Fruit fly (Drosophila melanogaster) whole organism, embryonic: ENCODE measurements around the gene CG15373.

Source experiments
- Atf3 ChIP-seq: fragments of 200-800 bp; sonication (Bioruptor generic); optimal IDR thresholded peaks from 3 replicates; lab custom pipeline; 2016; ENCODE audit warnings: missing biosample characterization, missing genetic modification characterization
- B-H1 ChIP-seq: fragments of 200-800 bp; sonication (Bioruptor generic); IDR thresholded peaks from 3 replicates; pipeline ENCODE4 v1.3.6; 2022; ENCODE audit warnings: missing biosample characterization, missing genetic modification characterization
- CG11456 ChIP-seq: fragments of 200-800 bp; sonication (Bioruptor generic); IDR thresholded peaks from 3 replicates; pipeline ENCODE4 v1.3.6; 2022; ENCODE audit warnings: missing biosample characterization, missing genetic modification characterization
- CG11696 ChIP-seq: fragments of 200-800 bp; sonication (Bioruptor generic); IDR thresholded peaks from 2 replicates; pipeline ENCODE4 v1.3.6; 2022; ENCODE audit warnings: missing biosample characterization, missing genetic modification characterization
- CG12104 ChIP-seq: fragments of 200-800 bp; sonication (Bioruptor generic); optimal IDR thresholded peaks from 3 replicates; lab custom pipeline; 2016; ENCODE audit warnings: missing biosample characterization, missing genetic modification characterization
- CG12942 ChIP-seq: fragments of 200-800 bp; sonication (Bioruptor generic); optimal IDR thresholded peaks from 3 replicates; lab custom pipeline; 2016; ENCODE audit warnings: missing biosample characterization, missing genetic modification characterization
- CG13424 ChIP-seq: fragments of 200-800 bp; sonication (Bioruptor generic); optimal IDR thresholded peaks from 2 replicates; lab custom pipeline; 2019; ENCODE audit warnings: missing biosample characterization, mild to moderate bottlenecking, missing genetic modification characterization, moderate library complexity
- CG14860 ChIP-seq: fragments of 200-800 bp; sonication (Bioruptor generic); IDR thresholded peaks from 3 replicates; pipeline ENCODE4 v1.3.6; 2022; ENCODE audit warnings: missing biosample characterization, missing genetic modification characterization; ENCODE audit not compliant: partially characterized antibody
- CG15601 ChIP-seq: fragments of 200-800 bp; sonication (Bioruptor generic); optimal IDR thresholded peaks from 3 replicates; lab custom pipeline; 2019; ENCODE audit warnings: missing biosample characterization, mild to moderate bottlenecking, missing genetic modification characterization, moderate library complexity
- CG17361 ChIP-seq: fragments of 200-800 bp; sonication (Bioruptor generic); IDR thresholded peaks from 3 replicates; pipeline ENCODE4 v1.3.6; 2022; ENCODE audit warnings: missing biosample characterization, missing genetic modification characterization
- CG2129 ChIP-seq: fragments of 200-800 bp; sonication (Bioruptor generic); IDR thresholded peaks from 2 replicates; pipeline ENCODE4 v1.3.6; 2022; ENCODE audit warnings: missing biosample characterization, missing genetic modification characterization; ENCODE audit not compliant: partially characterized antibody
- CG31441 ChIP-seq: fragments of 200-800 bp; sonication (Bioruptor generic); IDR thresholded peaks from 2 replicates; pipeline ENCODE4 v1.3.6; 2022; ENCODE audit warnings: missing biosample characterization, missing genetic modification characterization
- CG42726 ChIP-seq: fragments of 200-800 bp; sonication (Bioruptor generic); IDR thresholded peaks from 2 replicates; pipeline ENCODE4 v1.3.6; 2022; ENCODE audit warnings: missing biosample characterization, missing genetic modification characterization; ENCODE audit not compliant: partially characterized antibody
- CG43689 ChIP-seq: fragments of 200-800 bp; sonication (Bioruptor generic); IDR thresholded peaks from 2 replicates; pipeline ENCODE4 v1.3.6; 2022; ENCODE audit warnings: missing biosample characterization, missing genetic modification characterization
- CG5245 ChIP-seq: fragments of 200-800 bp; sonication (Bioruptor generic); optimal IDR thresholded peaks from 3 replicates; lab custom pipeline; 2016; ENCODE audit warnings: missing biosample characterization, missing genetic modification characterization
- CG6175 ChIP-seq: fragments of 200-800 bp; sonication (Bioruptor generic); IDR thresholded peaks from 3 replicates; pipeline ENCODE4 v1.3.6; 2022; ENCODE audit warnings: missing biosample characterization, missing genetic modification characterization
- CG7556 ChIP-seq: fragments of 200-800 bp; sonication (Bioruptor generic); optimal IDR thresholded peaks from 2 replicates; lab custom pipeline; 2017; ENCODE audit warnings: missing biosample characterization, mild to moderate bottlenecking, missing genetic modification characterization
- CG7963 ChIP-seq: fragments of 200-800 bp; sonication (Bioruptor generic); IDR thresholded peaks from 3 replicates; pipeline ENCODE4 v1.3.6; 2022; ENCODE audit warnings: missing biosample characterization, missing genetic modification characterization; ENCODE audit not compliant: partially characterized antibody
- CG9797 ChIP-seq: fragments of 200-800 bp; sonication (Bioruptor generic); optimal IDR thresholded peaks from 3 replicates; lab custom pipeline; 2018; ENCODE audit warnings: missing biosample characterization, mild to moderate bottlenecking, missing genetic modification characterization
- CTCF ChIP-seq: fragments of 200-800 bp; sonication (Bioruptor generic); optimal IDR thresholded peaks from 2 replicates; lab custom pipeline; 2017; ENCODE audit warnings: missing biosample characterization, mild to moderate bottlenecking, missing genetic modification characterization, moderate library complexity
- Dbx ChIP-seq: fragments of 200-800 bp; sonication (Bioruptor generic); IDR thresholded peaks from 3 replicates; pipeline ENCODE4 v1.3.6; 2022; ENCODE audit warnings: missing biosample characterization, missing genetic modification characterization
- Ets65A ChIP-seq: fragments of 200-800 bp; sonication (Bioruptor generic); peaks from one replicate; lab custom pipeline; 2016; ENCODE audit warnings: missing biosample characterization, missing genetic modification characterization
- HLH4C ChIP-seq: fragments of 200-800 bp; sonication (Bioruptor generic); IDR thresholded peaks from 3 replicates; pipeline ENCODE4 v1.3.6; 2022; ENCODE audit warnings: missing biosample characterization, missing genetic modification characterization; ENCODE audit not compliant: partially characterized antibody
- MTF-1 ChIP-seq: fragments of 200-800 bp; sonication (Bioruptor generic); optimal IDR thresholded peaks from 2 replicates; lab custom pipeline; 2018; ENCODE audit warnings: missing biosample characterization, mild to moderate bottlenecking, missing genetic modification characterization, borderline replicate concordance
- Med ChIP-seq: fragments of 200-800 bp; sonication (Bioruptor generic); peaks from one replicate; lab custom pipeline; 2016; ENCODE audit warnings: missing biosample characterization, missing genetic modification characterization, mild to moderate bottlenecking, inconsistent platforms, moderate library complexity
- Opbp ChIP-seq: fragments of 200-800 bp; sonication (Bioruptor generic); IDR thresholded peaks from 3 replicates; pipeline ENCODE4 v1.3.6; 2022; ENCODE audit warnings: missing biosample characterization, missing genetic modification characterization; ENCODE audit not compliant: partially characterized antibody
- Spps ChIP-seq: fragments of 200-800 bp; sonication (Bioruptor generic); optimal IDR thresholded peaks from 2 replicates; lab custom pipeline; 2018; ENCODE audit warnings: missing biosample characterization, mild to moderate bottlenecking, missing genetic modification characterization
- Tbp ChIP-seq: fragments of >200 bp; optimal IDR thresholded peaks from 2 replicates; lab custom pipeline; 2018; ENCODE audit warnings: missing biosample characterization, missing genetic modification characterization
- Xrp1 ChIP-seq: fragments of 200-800 bp; sonication (Bioruptor generic); IDR thresholded peaks from 2 replicates; pipeline ENCODE4 v1.3.6; 2022; ENCODE audit warnings: missing biosample characterization, missing genetic modification characterization
- ato ChIP-seq: fragments of 200-800 bp; sonication (Bioruptor generic); IDR thresholded peaks from 2 replicates; pipeline ENCODE4 v1.3.6; 2022; ENCODE audit warnings: missing biosample characterization, missing genetic modification characterization; ENCODE audit not compliant: partially characterized antibody
- bbx ChIP-seq: fragments of 200-800 bp; sonication (Bioruptor generic); IDR thresholded peaks from 2 replicates; pipeline ENCODE4 v1.3.6; 2022; ENCODE audit warnings: missing biosample characterization, missing genetic modification characterization; ENCODE audit not compliant: partially characterized antibody
- bigmax ChIP-seq: fragments of 200-800 bp; sonication (Bioruptor generic); optimal IDR thresholded peaks from 2 replicates; lab custom pipeline; 2018; ENCODE audit warnings: missing biosample characterization, mild to moderate bottlenecking, missing genetic modification characterization
- bsh ChIP-seq, 2 experiments: fragments of 200-800 bp; sonication (Bioruptor generic); optimal IDR thresholded peaks; 2 replicates each; lab custom pipeline; 2017 to 2018; ENCODE audit warnings: mild to moderate bottlenecking in 2 of 2, missing biosample characterization in 2 of 2, missing genetic modification characterization in 2 of 2, moderate library complexity in 1 of 2
- caup ChIP-seq: fragments of 200-800 bp; sonication (Bioruptor generic); optimal IDR thresholded peaks from 3 replicates; lab custom pipeline; 2017; ENCODE audit warnings: missing biosample characterization, mild to moderate bottlenecking, missing genetic modification characterization, moderate library complexity; ENCODE audit not compliant: severe bottlenecking
- cg ChIP-seq: fragments of 200-800 bp; sonication (Bioruptor generic); optimal IDR thresholded peaks from 3 replicates; lab custom pipeline; 2019; ENCODE audit warnings: missing biosample characterization, mild to moderate bottlenecking, missing genetic modification characterization, moderate library complexity
- chif ChIP-seq, 2 experiments: fragments of 200-800 bp; sonication (Bioruptor generic); optimal IDR thresholded peaks; 3 replicates each; lab custom pipeline; 2016; ENCODE audit warnings: missing biosample characterization in 2 of 2, missing genetic modification characterization in 2 of 2
- crol ChIP-seq: fragments of 200-800 bp; sonication (Bioruptor generic); IDR thresholded peaks from 2 replicates; pipeline ENCODE4 v1.3.6; 2022; ENCODE audit warnings: missing biosample characterization, missing genetic modification characterization
- fd102C ChIP-seq: fragments of 200-800 bp; sonication (Bioruptor generic); optimal IDR thresholded peaks from 2 replicates; lab custom pipeline; 2018; ENCODE audit warnings: missing biosample characterization, mild to moderate bottlenecking, missing genetic modification characterization, moderate library complexity
- hbn ChIP-seq: fragments of 200-800 bp; sonication (Bioruptor generic); IDR thresholded peaks from 2 replicates; pipeline ENCODE4 v1.3.6; 2022; ENCODE audit warnings: missing biosample characterization, missing genetic modification characterization; ENCODE audit not compliant: partially characterized antibody
- inv ChIP-seq: fragments of 200-800 bp; sonication (Bioruptor generic); IDR thresholded peaks from 2 replicates; pipeline ENCODE4 v1.3.6; 2022; ENCODE audit warnings: missing biosample characterization, missing genetic modification characterization; ENCODE audit not compliant: partially characterized antibody
- jumu ChIP-seq: fragments of 200-800 bp; sonication (Bioruptor generic); optimal IDR thresholded peaks from 3 replicates; lab custom pipeline; 2016; ENCODE audit warnings: missing biosample characterization, missing genetic modification characterization
- nerfin-2 ChIP-seq: fragments of 200-800 bp; sonication (Bioruptor generic); IDR thresholded peaks from 2 replicates; pipeline ENCODE4 v1.3.6; 2022; ENCODE audit warnings: missing biosample characterization, missing genetic modification characterization; ENCODE audit not compliant: partially characterized antibody
- odd ChIP-seq: fragments of 200-800 bp; sonication (Bioruptor generic); optimal IDR thresholded peaks from 2 replicates; lab custom pipeline; 2017; ENCODE audit warnings: missing biosample characterization, mild to moderate bottlenecking, missing genetic modification characterization
- pita ChIP-seq: fragments of 200-800 bp; sonication (Bioruptor generic); optimal IDR thresholded peaks from 2 replicates; lab custom pipeline; 2017; ENCODE audit warnings: missing biosample characterization, mild to moderate bottlenecking, missing genetic modification characterization
- salm ChIP-seq: fragments of 200-800 bp; sonication (Bioruptor generic); optimal IDR thresholded peaks from 2 replicates; lab custom pipeline; 2018; ENCODE audit warnings: missing biosample characterization, mild to moderate bottlenecking, missing genetic modification characterization
- sug ChIP-seq: fragments of 200-800 bp; optimal IDR thresholded peaks from 2 replicates; lab custom pipeline; 2019; ENCODE audit warnings: missing biosample characterization, mild to moderate bottlenecking, missing genetic modification characterization, moderate library complexity
- tio ChIP-seq: fragments of 200-800 bp; sonication (Bioruptor generic); optimal IDR thresholded peaks from 2 replicates; lab custom pipeline; 2017; ENCODE audit warnings: missing biosample characterization, missing genetic modification characterization, inconsistent platforms
- tup ChIP-seq: fragments of 200-800 bp; sonication (Bioruptor generic); optimal IDR thresholded peaks from 2 replicates; lab custom pipeline; 2016; ENCODE audit warnings: missing biosample characterization, mild to moderate bottlenecking, missing genetic modification characterization, moderate library complexity
- wek ChIP-seq: fragments of 200-800 bp; sonication (Bioruptor generic); optimal IDR thresholded peaks from 3 replicates; lab custom pipeline; 2018; ENCODE audit warnings: missing biosample characterization, mild to moderate bottlenecking, missing genetic modification characterization, moderate library complexity
- zf30C ChIP-seq: fragments of 200-800 bp; sonication (Bioruptor generic); optimal IDR thresholded peaks from 3 replicates; lab custom pipeline; 2018; ENCODE audit warnings: missing biosample characterization, mild to moderate bottlenecking, missing genetic modification characterization

The CG15373 gene

DNA sequence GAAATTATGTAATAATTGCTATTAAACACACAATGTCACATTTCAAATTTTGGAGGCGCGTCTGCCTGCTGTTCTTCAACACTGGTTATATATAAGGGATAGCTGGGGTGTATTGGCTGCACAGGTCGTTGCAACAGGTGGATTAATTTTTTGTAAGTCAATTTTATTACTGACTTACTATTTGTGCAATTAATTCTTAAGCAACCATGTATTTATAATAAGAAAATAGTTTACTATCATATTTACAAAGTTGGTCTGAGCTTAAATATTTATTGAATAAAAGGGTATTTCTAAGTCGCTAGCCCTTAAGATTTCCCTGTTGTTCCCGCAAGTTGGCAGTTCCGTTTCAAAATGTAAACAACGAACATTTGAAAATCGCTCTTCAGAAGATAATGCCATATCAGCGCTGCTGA, 49.0 kb downstream of the CG15373 start, which contains the start of gene RhoGAP16F (continued):
- TF ChIP-seq inv (GFP tag; lab: Robert Waterston, UW) (no peak), CG43689 (GFP tag; lab: Robert Waterston, UW) (peak; percentile 19; the same call in 1 of the 2 replicates), Tbp (no peak), Spps (peak; percentile 70), bbx (GFP tag; lab: Robert Waterston, UW) (no peak), CTCF (GFP tag; lab: Kevin White, UChicago) (peak; percentile 26), Med (GFP tag; lab: Kevin White, UChicago) (peak; percentile 96), odd (peak; percentile 64), CG12942 (GFP tag; lab: Kevin White, UChicago) (peak; percentile 77), Opbp (GFP tag; lab: Robert Waterston, UW) (no peak), Dbx (GFP tag; lab: Robert Waterston, UW) (peak; percentile 82; the same call in 2 of the 3 replicates), CG31441 (GFP tag; lab: Robert Waterston, UW) (peak; percentile 80), CG14860 (no peak), CG5245 (GFP tag; lab: Kevin White, UChicago) (peak; percentile 72), CG15601 (tag; lab: Kevin White, UChicago) (peak; percentile 72), Ets65A (GFP tag; lab: Kevin White, UChicago) (peak; percentile 97), CG9797 (GFP tag; lab: Kevin White, UChicago) (no peak), crol (GFP tag; lab: Robert Waterston, UW) (peak; percentile 29; the same call in 1 of the 2 replicates), zf30C (no peak), HLH4C (GFP tag; lab: Robert Waterston, UW) (no peak), CG12104 (GFP tag; lab: Kevin White, UChicago) (peak; percentile 67), CG42726 (GFP tag; lab: Robert Waterston, UW) (no peak), CG7963 (GFP tag; lab: Robert Waterston, UW) (no peak), tio (GFP tag; lab: Kevin White, UChicago) (no peak), CG13424 (tag; lab: Kevin White, UChicago) (peak; percentile 83), Atf3 (GFP tag; lab: Kevin White, UChicago) (peak; percentile 80), bigmax (GFP tag; lab: Kevin White, UChicago) (no peak), CG17361 (GFP tag; lab: Robert Waterston, UW) (peak; percentile 90), pita (no peak), cg (GFP tag; lab: Kevin White, UChicago) (no peak), fd102C (GFP tag; lab: Kevin White, UChicago) (peak; percentile 18), Xrp1 (GFP tag; lab: Robert Waterston, UW) (peak; percentile 91), CG7556 (GFP tag; lab: Kevin White, UChicago) (peak; percentile 76), B-H1 (GFP tag; lab: Robert Waterston, UW) (peak; percentile 79), chif (GFP tag; optimal IDR thresholded peaks at IDR 0.05; lab: Kevin White, UChicago) (peak; percentile 71 to 85), tup (peak; percentile 39), CG11456 (peak; percentile 73), CG11696 (peak; percentile 44), jumu (peak; percentile 67), caup (GFP tag; lab: Kevin White, UChicago) (peak; percentile 76), hbn (GFP tag; lab: Robert Waterston, UW) (no peak), bsh (GFP tag; optimal IDR thresholded peaks at IDR 0.05; lab: Kevin White, UChicago) (peak in 1 of 2 experiments; percentile 87), nerfin-2 (GFP tag; lab: Robert Waterston, UW) (no peak), sug (tag; lab: Kevin White, UChicago) (peak; percentile 79), CG2129 (no peak), salm (tag; lab: Kevin White, UChicago) (peak; percentile 66), wek (peak; percentile 37), CG6175 (GFP tag; lab: Robert Waterston, UW) (peak; percentile 61; the same call in 1 of the 3 replicates), ato (GFP tag; lab: Robert Waterston, UW) (no peak), MTF-1 (GFP tag; lab: Kevin White, UChicago) (peak; percentile 29)
